Fruit fly (Drosophila melanogaster) whole organism, embryonic: ENCODE measurements around the gene Polr3F.

ENCODE experiments used
- CG12155 ChIP-seq: fragments of 200-800 bp; sonication (Bioruptor generic); optimal IDR thresholded peaks from 3 replicates; lab custom pipeline; 2016; ENCODE audit warnings: missing biosample characterization, missing genetic modification characterization
- H2.0 ChIP-seq: fragments of 200-800 bp; sonication (Bioruptor generic); IDR thresholded peaks from 2 replicates; pipeline ENCODE4 v1.3.6; 2022; ENCODE audit warnings: missing biosample characterization, missing genetic modification characterization
- HLH3B ChIP-seq: fragments of 200-800 bp; sonication (Bioruptor generic); IDR thresholded peaks from 2 replicates; pipeline ENCODE4 v1.3.6; 2022; ENCODE audit warnings: missing biosample characterization, missing genetic modification characterization
- NC2β ChIP-seq: fragments of 200-800 bp; sonication (Bioruptor generic); optimal IDR thresholded peaks from 2 replicates; lab custom pipeline; 2016; ENCODE audit warnings: missing biosample characterization, missing genetic modification characterization
- cwo ChIP-seq: fragments of 200-800 bp; sonication (Bioruptor generic); optimal IDR thresholded peaks from 3 replicates; lab custom pipeline; 2017; ENCODE audit warnings: missing biosample characterization, missing genetic modification characterization, mild to moderate bottlenecking, moderate library complexity, missing genetic modification reagents
- en ChIP-seq: fragments of 200-800 bp; sonication (Bioruptor generic); optimal IDR thresholded peaks from 2 replicates; lab custom pipeline; 2016; ENCODE audit warnings: missing biosample characterization, missing genetic modification characterization
- h ChIP-seq: fragments of >200 bp; optimal IDR thresholded peaks from 2 replicates; lab custom pipeline; 2017
- kni ChIP-seq: fragments of 200-800 bp; sonication (Bioruptor generic); optimal IDR thresholded peaks from 3 replicates; lab custom pipeline; 2017; ENCODE audit warnings: mild to moderate bottlenecking, missing biosample characterization, missing genetic modification reagents, missing genetic modification characterization
- nau ChIP-seq: fragments of 200-800 bp; sonication (Bioruptor generic); optimal IDR thresholded peaks from 3 replicates; lab custom pipeline; 2017; ENCODE audit warnings: missing biosample characterization, mild to moderate bottlenecking, missing genetic modification characterization, missing genetic modification reagents
- nerfin-1 ChIP-seq: fragments of 200-800 bp; sonication (Bioruptor generic); optimal IDR thresholded peaks from 3 replicates; lab custom pipeline; 2019; ENCODE audit warnings: missing biosample characterization, mild to moderate bottlenecking, missing genetic modification characterization, moderate library complexity
- z ChIP-seq: fragments of 200-800 bp; sonication (Bioruptor generic); IDR thresholded peaks from 3 replicates; pipeline ENCODE4 v1.3.6; 2022; ENCODE audit warnings: missing biosample characterization, missing genetic modification characterization

DNA sequence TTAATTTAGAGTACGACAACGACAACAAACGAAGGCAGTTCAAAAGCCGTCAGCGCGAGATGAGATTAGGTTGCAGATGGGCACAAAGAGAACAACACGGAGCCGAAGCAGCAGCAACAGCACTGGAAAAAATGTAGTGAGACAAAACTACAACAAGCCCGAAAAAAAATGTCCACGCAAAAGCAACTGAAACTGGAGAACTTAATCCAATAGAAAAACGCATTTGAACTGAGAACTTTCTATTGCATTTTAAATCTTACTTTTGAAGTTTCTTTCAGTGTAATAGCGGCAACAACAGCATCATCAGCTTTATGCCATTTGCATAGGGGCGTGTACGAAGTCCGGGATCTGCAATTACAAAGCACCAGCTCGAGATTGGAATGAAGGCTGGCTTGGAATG lies 27.7 kb downstream of the Polr3F start:
- TF ChIP-seq CG12155 (GFP tag; lab: Kevin White, UChicago) (no peak), z (GFP tag; lab: Robert Waterston, UW) (no peak), en (GFP tag; lab: Kevin White, UChicago) (no peak), cwo (no peak), kni (GFP tag; lab: Kevin White, UChicago) (no peak), NC2β (no peak), HLH3B (GFP tag; lab: Robert Waterston, UW) (no peak), h (lab: Kevin White, UChicago) (no peak), nerfin-1 (tag; lab: Kevin White, UChicago) (no peak), H2.0 (GFP tag; lab: Robert Waterston, UW) (no peak), nau (GFP tag; lab: Kevin White, UChicago) (no peak)
